Worm (Caenorhabditis elegans): ENCODE results near the gene ceh-89.

Gene ceh-89

ce11 chrX:14118762-14119161 is 23.0 kb upstream of the ceh-89 start:
- TF ChIP-seq mab-5 (tag; optimal IDR thresholded peaks at IDR 0.05) (no peak), snpc-4 (tag; optimal IDR thresholded peaks at IDR 0.05) (no peak), ztf-11 (tag; optimal IDR thresholded peaks at IDR 0.05) (no peak), hlh-1 (tag; optimal IDR thresholded peaks at IDR 0.05) (no peak), flh-1 (GFP tag; optimal IDR thresholded peaks at IDR 0.05) (no peak), nhr-2 (tag; optimal IDR thresholded peaks at IDR 0.05) (no peak), lin-13 (tag; optimal IDR thresholded peaks at IDR 0.05) (no peak), nhr-12 (tag; optimal IDR thresholded peaks at IDR 0.05) (no peak), ceh-43 (GFP tag; optimal IDR thresholded peaks at IDR 0.05) (no peak), M03D4.4 (tag; optimal IDR thresholded peaks at IDR 0.05) (no peak), lsy-2 (tag; optimal IDR thresholded peaks at IDR 0.05) (no peak), tbx-8 (GFP tag; optimal IDR thresholded peaks at IDR 0.05) (no peak), bed-3 (GFP tag; optimal IDR thresholded peaks at IDR 0.05) (no peak), cnd-1 (tag; optimal IDR thresholded peaks at IDR 0.05) (no peak), nhr-237 (tag; optimal IDR thresholded peaks at IDR 0.05) (no peak), elt-3 (tag; optimal IDR thresholded peaks at IDR 0.05) (no peak), ham-2 (GFP tag; optimal IDR thresholded peaks at IDR 0.05) (no peak), sem-2 (GFP tag; optimal IDR thresholded peaks at IDR 0.05) (no peak)

DNA sequence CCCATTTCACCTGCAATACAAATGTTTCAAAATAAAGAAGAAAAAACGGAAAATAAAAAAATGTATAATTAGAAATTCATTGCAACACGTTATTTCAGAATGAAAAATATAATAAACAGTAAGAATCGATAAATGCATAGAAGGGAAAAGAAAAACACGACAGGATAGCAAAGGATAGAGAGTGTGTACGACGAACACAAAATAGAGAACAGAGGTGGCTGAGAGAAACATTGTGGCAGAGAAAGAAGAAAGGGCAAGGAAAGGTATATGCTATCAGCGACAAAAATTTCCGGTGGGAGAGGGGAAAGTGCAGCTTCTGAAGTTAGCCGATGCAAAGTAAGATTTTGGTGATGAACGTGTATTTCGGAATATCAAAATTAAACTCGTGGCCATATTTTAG is 15.9 kb upstream of the ceh-89 start, which contains the start of gene F28H6.6:
TSS of gene F28H6.6 (minus strand) at position 10 of the 400 bp plus-strand sequence.
- TF ChIP-seq flh-1 (GFP tag; optimal IDR thresholded peaks at IDR 0.05) (no peak), elt-1 (tag; optimal IDR thresholded peaks at IDR 0.05; ENCODE audit: borderline replicate concordance, insufficient read depth) (no peak), pha-4 (tag; optimal IDR thresholded peaks at IDR 0.05) (no peak), cnd-1 (tag; optimal IDR thresholded peaks at IDR 0.05) (no peak), bed-3 (GFP tag; optimal IDR thresholded peaks at IDR 0.05) (no peak), drap-1 (GFP tag; optimal IDR thresholded peaks at IDR 0.05) (no peak), zip-8 (tag; optimal IDR thresholded peaks at IDR 0.05) (no peak), nhr-28 (tag; optimal IDR thresholded peaks at IDR 0.05) (no peak), ceh-83 (GFP tag; optimal IDR thresholded peaks at IDR 0.05) (no peak), nhr-2 (tag; optimal IDR thresholded peaks at IDR 0.05) (no peak), lin-13 (tag; optimal IDR thresholded peaks at IDR 0.05) (no peak), unc-120 (tag; optimal IDR thresholded peaks at IDR 0.05; ENCODE audit: poor library complexity, severe bottlenecking) (no peak), blmp-1 (tag; optimal IDR thresholded peaks at IDR 0.05) (no peak)

ce11 chrX:14127291-14127922 is 14.3 kb upstream of the ceh-89 start, which contains the start of gene F28H6.4:
Gene F28H6.4 (plus strand): TSS chrX:14127872.
- TF ChIP-seq nhr-2 (tag; optimal IDR thresholded peaks at IDR 0.05) (no peak), sptf-1 (tag; optimal IDR thresholded peaks at IDR 0.05) (peak; percentile 3)

- TF ChIP-seq pha-4 (tag; optimal IDR thresholded peaks at IDR 0.05), result no peak
These were observed 10.3 kb upstream of the ceh-89 start for ce11 chrX:14131476-14131875.

ce11 chrX:14132677-14133076 is 9.1 kb upstream of the ceh-89 start:
- TF ChIP-seq sem-2 (GFP tag; optimal IDR thresholded peaks at IDR 0.05) (no peak), ceh-39 (tag; optimal IDR thresholded peaks at IDR 0.05) (no peak), tbx-8 (GFP tag; optimal IDR thresholded peaks at IDR 0.05) (no peak), nhr-28 (tag; optimal IDR thresholded peaks at IDR 0.05) (no peak), nhr-237 (tag; optimal IDR thresholded peaks at IDR 0.05) (no peak), nhr-76 (tag; optimal IDR thresholded peaks at IDR 0.05) (no peak), mab-5 (tag; optimal IDR thresholded peaks at IDR 0.05) (no peak), cnd-1 (tag; optimal IDR thresholded peaks at IDR 0.05) (no peak), bed-3 (GFP tag; optimal IDR thresholded peaks at IDR 0.05) (no peak), M03D4.4 (tag; optimal IDR thresholded peaks at IDR 0.05) (no peak), ztf-11 (tag; optimal IDR thresholded peaks at IDR 0.05) (no peak), zip-8 (tag; optimal IDR thresholded peaks at IDR 0.05) (no peak), flh-1 (GFP tag; optimal IDR thresholded peaks at IDR 0.05) (no peak)

ce11 chrX:14134244-14134643 is 7.5 kb upstream of the ceh-89 start, which contains the start of gene F28H6.8:
Gene F28H6.8 (minus strand): TSS chrX:14134344.
- TF ChIP-seq mab-5 (tag; optimal IDR thresholded peaks at IDR 0.05), result no peak
- TF ChIP-seq unc-39 (tag; optimal IDR thresholded peaks at IDR 0.05), result no peak
- TF ChIP-seq M03D4.4 (tag; optimal IDR thresholded peaks at IDR 0.05), result no peak
- no peak for TF ChIP-seq unc-120 (tag; optimal IDR thresholded peaks at IDR 0.05; ENCODE audit: poor library complexity, severe bottlenecking)
- TF ChIP-seq mep-1 (tag; optimal IDR thresholded peaks at IDR 0.05), result no peak
- no peak for TF ChIP-seq mls-2 (tag; optimal IDR thresholded peaks at IDR 0.05)
- no peak for TF ChIP-seq ceh-39 (tag; optimal IDR thresholded peaks at IDR 0.05)
- TF ChIP-seq blmp-1 (tag; optimal IDR thresholded peaks at IDR 0.05), result no peak
- TF ChIP-seq ceh-43 (GFP tag; optimal IDR thresholded peaks at IDR 0.05), result no peak
- no peak for TF ChIP-seq cnd-1 (tag; optimal IDR thresholded peaks at IDR 0.05)
- no peak for TF ChIP-seq snpc-4 (tag; optimal IDR thresholded peaks at IDR 0.05)
